Fruit fly (Drosophila melanogaster) whole organism, embryonic: ENCODE data around the gene Karybeta3.

Experiments used
- Awh ChIP-seq: fragments of 200-800 bp; sonication (Bioruptor generic); IDR thresholded peaks from 2 replicates; pipeline ENCODE4, ENCODE4 v1.3.6; 2022; ENCODE audit warnings: missing biosample characterization, missing genetic modification characterization
- CG10267 ChIP-seq: fragments of 200-800 bp; sonication (Bioruptor generic); optimal IDR thresholded peaks from 2 replicates; lab custom pipeline; 2018; ENCODE audit warnings: missing biosample characterization, mild to moderate bottlenecking, missing genetic modification characterization, moderate library complexity
- CG10321 ChIP-seq: fragments of 200-800 bp; sonication (Bioruptor generic); IDR thresholded peaks from 2 replicates; pipeline ENCODE4 v1.3.6; 2022; ENCODE audit warnings: missing biosample characterization, missing genetic modification characterization
- CG10959 ChIP-seq: fragments of 200-800 bp; sonication (Bioruptor generic); IDR thresholded peaks from 2 replicates; pipeline ENCODE4 v1.3.6; 2022; ENCODE audit warnings: missing biosample characterization, missing genetic modification characterization
- CG11456 ChIP-seq: fragments of 200-800 bp; sonication (Bioruptor generic); IDR thresholded peaks from 3 replicates; pipeline ENCODE4 v1.3.6; 2022; ENCODE audit warnings: missing biosample characterization, missing genetic modification characterization
- CG12071 ChIP-seq: fragments of 200-800 bp; sonication (Bioruptor generic); optimal IDR thresholded peaks from 3 replicates; lab custom pipeline; 2018; ENCODE audit warnings: missing biosample characterization, mild to moderate bottlenecking, missing genetic modification characterization
- CG12104 ChIP-seq: fragments of 200-800 bp; sonication (Bioruptor generic); optimal IDR thresholded peaks from 3 replicates; lab custom pipeline; 2016; ENCODE audit warnings: missing biosample characterization, missing genetic modification characterization
- CG13775 ChIP-seq: fragments of 200-800 bp; sonication (Bioruptor generic); optimal IDR thresholded peaks from 3 replicates; lab custom pipeline; 2017; ENCODE audit warnings: missing biosample characterization, mild to moderate bottlenecking, missing genetic modification characterization
- CG14710 ChIP-seq: fragments of 200-800 bp; sonication (Bioruptor generic); optimal IDR thresholded peaks from 3 replicates; lab custom pipeline; 2019; ENCODE audit warnings: missing biosample characterization, mild to moderate bottlenecking, missing genetic modification characterization, moderate library complexity
- CG15269 ChIP-seq: fragments of 200-800 bp; sonication (Bioruptor generic); optimal IDR thresholded peaks from 2 replicates; lab custom pipeline; 2018; ENCODE audit warnings: missing biosample characterization, mild to moderate bottlenecking, missing genetic modification characterization, moderate library complexity
- CG2120 ChIP-seq: fragments of 200-800 bp; sonication (Bioruptor generic); optimal IDR thresholded peaks from 3 replicates; lab custom pipeline; 2016; ENCODE audit warnings: missing biosample characterization, missing genetic modification characterization
- CG2678 ChIP-seq: fragments of 200-800 bp; sonication (Bioruptor generic); optimal IDR thresholded peaks from 3 replicates; lab custom pipeline; 2019; ENCODE audit warnings: missing biosample characterization, mild to moderate bottlenecking, missing genetic modification characterization, moderate library complexity
- CG30020 ChIP-seq: fragments of 200-800 bp; optimal IDR thresholded peaks from 2 replicates; lab custom pipeline; 2019; ENCODE audit warnings: missing biosample characterization, mild to moderate bottlenecking, missing genetic modification characterization, moderate library complexity
- CG3163 ChIP-seq: fragments of 200-800 bp; sonication (Bioruptor generic); optimal IDR thresholded peaks from 3 replicates; lab custom pipeline; 2016; ENCODE audit warnings: missing biosample characterization, missing genetic modification characterization
- CG33557 ChIP-seq: fragments of 200-800 bp; sonication (Bioruptor generic); optimal IDR thresholded peaks from 2 replicates; lab custom pipeline; 2019; ENCODE audit warnings: missing biosample characterization, mild to moderate bottlenecking, missing genetic modification characterization, moderate library complexity
- CG4820 ChIP-seq: fragments of 200-800 bp; sonication (Bioruptor generic); optimal IDR thresholded peaks from 3 replicates; lab custom pipeline; 2016; ENCODE audit warnings: missing biosample characterization, missing genetic modification characterization
- CG6683 ChIP-seq: fragments of 200-800 bp; sonication (Bioruptor generic); optimal IDR thresholded peaks from 2 replicates; lab custom pipeline; 2017; ENCODE audit warnings: missing biosample characterization, mild to moderate bottlenecking, missing genetic modification characterization, missing genetic modification reagents
- CG7839 ChIP-seq: fragments of 200-800 bp; sonication (Bioruptor generic); optimal IDR thresholded peaks from 3 replicates; lab custom pipeline; 2018; ENCODE audit warnings: missing biosample characterization, mild to moderate bottlenecking, missing genetic modification characterization, moderate library complexity
- CoRest ChIP-seq: fragments of 200-800 bp; sonication (Bioruptor generic); optimal IDR thresholded peaks from 3 replicates; lab custom pipeline; 2018; ENCODE audit warnings: missing biosample characterization, mild to moderate bottlenecking, missing genetic modification characterization, moderate library complexity
- Dek ChIP-seq: fragments of 200-800 bp; sonication (Bioruptor generic); optimal IDR thresholded peaks from 3 replicates; lab custom pipeline; 2019; ENCODE audit warnings: missing biosample characterization, mild to moderate bottlenecking, missing genetic modification characterization, moderate library complexity
- ERR ChIP-seq: fragments of 200-800 bp; sonication (Bioruptor generic); optimal IDR thresholded peaks from 2 replicates; lab custom pipeline; 2016; ENCODE audit warnings: missing biosample characterization, missing genetic modification characterization
- HHEX ChIP-seq: fragments of 200-800 bp; sonication (Bioruptor generic); optimal IDR thresholded peaks from 3 replicates; lab custom pipeline; 2017; ENCODE audit warnings: missing biosample characterization, mild to moderate bottlenecking, missing genetic modification characterization, missing genetic modification reagents
- HLH3B ChIP-seq: fragments of 200-800 bp; sonication (Bioruptor generic); IDR thresholded peaks from 2 replicates; pipeline ENCODE4 v1.3.6; 2022; ENCODE audit warnings: missing biosample characterization, missing genetic modification characterization
- HmgD ChIP-seq: fragments of 200-800 bp; sonication (Bioruptor generic); optimal IDR thresholded peaks from 3 replicates; lab custom pipeline; 2016; ENCODE audit warnings: missing biosample characterization, missing genetic modification characterization
- Max ChIP-seq: fragments of 200-800 bp; sonication (Bioruptor generic); optimal IDR thresholded peaks from 2 replicates; lab custom pipeline; 2016; ENCODE audit warnings: missing biosample characterization, mild to moderate bottlenecking, missing genetic modification characterization
- Mrtf ChIP-seq: fragments of 200-800 bp; sonication (Bioruptor generic); IDR thresholded peaks from 3 replicates; pipeline ENCODE4 v1.3.6; 2022; ENCODE audit warnings: missing biosample characterization, missing genetic modification characterization
- Nf-YC ChIP-seq: fragments of 200-800 bp; optimal IDR thresholded peaks from 3 replicates; lab custom pipeline; 2019; ENCODE audit warnings: missing biosample characterization, mild to moderate bottlenecking, missing genetic modification characterization, moderate library complexity
- Scr ChIP-seq: fragments of 200-800 bp; sonication (Bioruptor generic); IDR thresholded peaks from 2 replicates; pipeline ENCODE4 v1.3.6; 2022; ENCODE audit warnings: missing biosample characterization, missing genetic modification characterization; ENCODE audit not compliant: partially characterized antibody
- Sox100B ChIP-seq: fragments of 200-800 bp; sonication (Bioruptor generic); optimal IDR thresholded peaks from 3 replicates; lab custom pipeline; 2018; ENCODE audit warnings: missing biosample characterization, mild to moderate bottlenecking, missing genetic modification characterization
- Xbp1 ChIP-seq: fragments of 200-800 bp; sonication (Bioruptor generic); optimal IDR thresholded peaks from 3 replicates; lab custom pipeline; 2016; ENCODE audit warnings: missing biosample characterization, mild to moderate bottlenecking, missing genetic modification characterization
- abd-A ChIP-seq: fragments of 200-800 bp; sonication (Bioruptor generic); optimal IDR thresholded peaks from 3 replicates; lab custom pipeline; 2019; ENCODE audit warnings: missing biosample characterization, mild to moderate bottlenecking, missing genetic modification characterization, moderate library complexity
- ase ChIP-seq: fragments of 200-800 bp; sonication (Bioruptor generic); IDR thresholded peaks from 3 replicates; pipeline ENCODE4 v1.3.6; 2022; ENCODE audit warnings: missing biosample characterization, missing genetic modification characterization
- az2 ChIP-seq: fragments of 200-800 bp; sonication (Bioruptor generic); optimal IDR thresholded peaks from 3 replicates; lab custom pipeline; 2016; ENCODE audit warnings: missing biosample characterization, missing genetic modification characterization
- bsh ChIP-seq, 2 experiments: fragments of 200-800 bp; sonication (Bioruptor generic); optimal IDR thresholded peaks; 2 replicates each; lab custom pipeline; 2017 to 2018; ENCODE audit warnings: mild to moderate bottlenecking in 2 of 2, missing biosample characterization in 2 of 2, missing genetic modification characterization in 2 of 2, moderate library complexity in 1 of 2
- emc ChIP-seq: fragments of 200-800 bp; sonication (Bioruptor generic); optimal IDR thresholded peaks from 2 replicates; lab custom pipeline; 2016; ENCODE audit warnings: missing biosample characterization, missing genetic modification characterization
- fd102C ChIP-seq: fragments of 200-800 bp; sonication (Bioruptor generic); optimal IDR thresholded peaks from 2 replicates; lab custom pipeline; 2018; ENCODE audit warnings: missing biosample characterization, mild to moderate bottlenecking, missing genetic modification characterization, moderate library complexity
- fd3F ChIP-seq: fragments of 200-800 bp; sonication (Bioruptor generic); optimal IDR thresholded peaks from 2 replicates; lab custom pipeline; 2018; ENCODE audit warnings: missing biosample characterization, mild to moderate bottlenecking, missing genetic modification characterization, moderate library complexity
- fd96Cb ChIP-seq: fragments of 200-800 bp; sonication (Bioruptor generic); optimal IDR thresholded peaks from 2 replicates; lab custom pipeline; 2018; ENCODE audit warnings: missing biosample characterization, mild to moderate bottlenecking, missing genetic modification characterization, moderate library complexity
- her ChIP-seq: fragments of 200-800 bp; sonication (Bioruptor generic); optimal IDR thresholded peaks from 2 replicates; lab custom pipeline; 2016; ENCODE audit warnings: missing biosample characterization, missing genetic modification characterization
- hth ChIP-seq: fragments of >200 bp; optimal IDR thresholded peaks from 2 replicates; lab custom pipeline; 2017; ENCODE audit warnings: inconsistent platforms
- jigr1 ChIP-seq: fragments of 200-800 bp; sonication (Bioruptor generic); IDR thresholded peaks from 3 replicates; pipeline ENCODE4 v1.3.6; 2022; ENCODE audit warnings: missing biosample characterization, missing genetic modification characterization
- otp ChIP-seq: fragments of 200-800 bp; sonication (Bioruptor generic); IDR thresholded peaks from 3 replicates; pipeline ENCODE4, ENCODE4 v1.3.6; 2022; ENCODE audit warnings: missing biosample characterization, missing genetic modification characterization
- sc ChIP-seq, 3 experiments: fragments of >200 bp in 2 of 3; fragments of 200-800 bp in 1 of 3; sonication (Bioruptor generic) in 1 of 3; optimal IDR thresholded peaks; 2 replicates in 2 of 3; 3 replicates in 1 of 3; lab custom pipeline; 2017; ENCODE audit warnings: mild to moderate bottlenecking in 1 of 3, missing biosample characterization in 1 of 3, missing genetic modification characterization in 1 of 3, missing genetic modification reagents in 1 of 3
- schlank ChIP-seq: fragments of 200-800 bp; sonication (Bioruptor generic); optimal IDR thresholded peaks from 2 replicates; lab custom pipeline; 2018; ENCODE audit warnings: missing biosample characterization, mild to moderate bottlenecking, missing genetic modification characterization
- tin ChIP-seq: fragments of 200-800 bp; sonication (Bioruptor generic); optimal IDR thresholded peaks from 3 replicates; lab custom pipeline; 2016; ENCODE audit warnings: missing biosample characterization, missing genetic modification characterization
- tio ChIP-seq: fragments of 200-800 bp; sonication (Bioruptor generic); optimal IDR thresholded peaks from 2 replicates; lab custom pipeline; 2017; ENCODE audit warnings: missing biosample characterization, missing genetic modification characterization, inconsistent platforms
- tup ChIP-seq: fragments of 200-800 bp; sonication (Bioruptor generic); optimal IDR thresholded peaks from 2 replicates; lab custom pipeline; 2016; ENCODE audit warnings: missing biosample characterization, mild to moderate bottlenecking, missing genetic modification characterization, moderate library complexity
- zfh1 ChIP-seq: fragments of 200-800 bp; sonication (Bioruptor generic); IDR thresholded peaks from 3 replicates; pipeline ENCODE4 v1.3.6; 2022; ENCODE audit warnings: missing biosample characterization, missing genetic modification characterization
- zfh2 ChIP-seq: fragments of 200-800 bp; sonication (Bioruptor generic); optimal IDR thresholded peaks from 2 replicates; lab custom pipeline; 2016; ENCODE audit warnings: missing biosample characterization, missing genetic modification characterization

The Karybeta3 gene

dm6 chr3R:4641616-4642102, 7.3 kb upstream of the Karybeta3 start, which contains the start of the genes CG9775, MED31 and slx1 (continued):
- TF ChIP-seq Sox100B (GFP tag; lab: Kevin White, UChicago): peak; percentile 74
- no peak for TF ChIP-seq CG6683 (GFP tag; lab: Kevin White, UChicago)
- TF ChIP-seq CG13775 (GFP tag; lab: Kevin White, UChicago): peak; percentile 88
- TF ChIP-seq schlank: peak; percentile 19
- TF ChIP-seq hth (lab: Kevin White, UChicago): no peak
- no peak for TF ChIP-seq tio (GFP tag; lab: Kevin White, UChicago)
- TF ChIP-seq tin (GFP tag; lab: Kevin White, UChicago): peak; percentile 78
- peak; percentile 74 for TF ChIP-seq CG4820
- no peak for TF ChIP-seq otp
- TF ChIP-seq CG33557: peak; percentile 52
- no peak for TF ChIP-seq sc (optimal IDR thresholded peaks at IDR 0.05; lab: Kevin White, UChicago)
- peak; percentile 65 for TF ChIP-seq sc (GFP tag; optimal IDR thresholded peaks at IDR 0.05; lab: Kevin White, UChicago)
- TF ChIP-seq abd-A (tag; lab: Kevin White, UChicago): no peak
- TF ChIP-seq HHEX: peak; percentile 59
- no peak for TF ChIP-seq CG10321
- peak; percentile 72 for TF ChIP-seq Dek (tag; lab: Kevin White, UChicago)
- TF ChIP-seq Nf-YC (tag; lab: Kevin White, UChicago): peak; percentile 74
- TF ChIP-seq jigr1 (GFP tag; lab: Robert Waterston, UW): peak; percentile 66; the same call in 1 of the 3 replicates
- no peak; the same call in 2 of the 3 replicates for TF ChIP-seq CG11456
- TF ChIP-seq CG3163 (GFP tag; lab: Kevin White, UChicago): no peak
- TF ChIP-seq CG10959 (GFP tag; lab: Robert Waterston, UW): no peak
- TF ChIP-seq CG12104 (GFP tag; lab: Kevin White, UChicago): peak; percentile 58
- peak; percentile 9 for TF ChIP-seq HmgD (GFP tag; lab: Kevin White, UChicago)
- TF ChIP-seq zfh2 (GFP tag; lab: Kevin White, UChicago): peak; percentile 39
- TF ChIP-seq fd102C (GFP tag; lab: Kevin White, UChicago): no peak
- TF ChIP-seq Max (GFP tag; lab: Kevin White, UChicago): peak; percentile 66
- peak; percentile 70; the same call in 2 of the 3 replicates for TF ChIP-seq Mrtf
- TF ChIP-seq CG15269 (tag; lab: Kevin White, UChicago): no peak
- TF ChIP-seq CG7839 (tag; lab: Kevin White, UChicago): peak; percentile 82
- peak; percentile 96 for TF ChIP-seq CG30020 (tag; lab: Kevin White, UChicago)
- TF ChIP-seq Xbp1 (GFP tag; lab: Kevin White, UChicago): peak; percentile 82
- TF ChIP-seq ERR: no peak
- peak; percentile 76 for TF ChIP-seq fd3F (GFP tag; lab: Kevin White, UChicago)
- TF ChIP-seq CG2120: peak; percentile 71
- peak; percentile 65; the same call in 1 of the 2 replicates for TF ChIP-seq HLH3B
- TF ChIP-seq CG2678 (tag; lab: Kevin White, UChicago): peak; percentile 86
- TF ChIP-seq CG14710 (tag; lab: Kevin White, UChicago): peak; percentile 87
- TF ChIP-seq CG10267 (tag; lab: Kevin White, UChicago): peak; percentile 80
- TF ChIP-seq az2 (GFP tag; lab: Kevin White, UChicago): peak; percentile 68
- TF ChIP-seq CoRest (tag; lab: Kevin White, UChicago): peak; percentile 90
- peak; percentile 57; the same call in 2 of the 3 replicates for TF ChIP-seq zfh1 (GFP tag; lab: Robert Waterston, UW)
- TF ChIP-seq fd96Cb (tag; lab: Kevin White, UChicago): peak; percentile 76
- no peak for TF ChIP-seq emc
- 0 out of 2 replicates have a peak, but pooled peaks have one; percentile 28 for TF ChIP-seq Scr (GFP tag; lab: Robert Waterston, UW)
- no peak for TF ChIP-seq CG12071 (GFP tag; lab: Kevin White, UChicago)
- no peak for TF ChIP-seq tup (GFP tag; lab: Kevin White, UChicago)
- peak; percentile 67; the same call in 2 of the 3 replicates for TF ChIP-seq ase
- no peak for TF ChIP-seq her (GFP tag; lab: Kevin White, UChicago)
- TF ChIP-seq bsh (GFP tag; optimal IDR thresholded peaks at IDR 0.05; lab: Kevin White, UChicago): peak in 1 of 2 experiments; percentile 77
- TF ChIP-seq Awh: 0 out of 2 replicates have a peak, but pooled peaks have one; percentile 41
